Fruit fly (Drosophila melanogaster) whole organism, embryonic: ENCODE results near the gene Cyt-c-p.

ENCODE experiments used
- Adf1 ChIP-seq: fragments of 200-800 bp; sonication (Bioruptor generic); IDR thresholded peaks from 2 replicates; pipeline ENCODE4 v1.3.6; 2022; ENCODE audit warnings: missing biosample characterization, missing genetic modification characterization
- Atf-2 ChIP-seq: fragments of 200-800 bp; sonication (Bioruptor generic); optimal IDR thresholded peaks from 2 replicates; lab custom pipeline; 2016; ENCODE audit warnings: missing biosample characterization, missing genetic modification characterization
- CG12071 ChIP-seq: fragments of 200-800 bp; sonication (Bioruptor generic); optimal IDR thresholded peaks from 3 replicates; lab custom pipeline; 2018; ENCODE audit warnings: missing biosample characterization, mild to moderate bottlenecking, missing genetic modification characterization
- CG12219 ChIP-seq: fragments of 200-800 bp; sonication (Bioruptor generic); optimal IDR thresholded peaks from 3 replicates; lab custom pipeline; 2018; ENCODE audit warnings: missing biosample characterization, mild to moderate bottlenecking, missing genetic modification characterization
- CG13287 ChIP-seq: fragments of 200-800 bp; sonication (Bioruptor generic); IDR thresholded peaks from 2 replicates; pipeline ENCODE4 v1.3.6; 2022; ENCODE audit warnings: missing biosample characterization, missing genetic modification characterization; ENCODE audit not compliant: partially characterized antibody
- CG13296 ChIP-seq: fragments of 200-800 bp; sonication (Bioruptor generic); optimal IDR thresholded peaks from 3 replicates; lab custom pipeline; 2018; ENCODE audit warnings: missing biosample characterization, mild to moderate bottlenecking, missing genetic modification characterization
- CG14441 ChIP-seq: fragments of 200-800 bp; sonication (Bioruptor generic); IDR thresholded peaks from 2 replicates; pipeline ENCODE4 v1.3.6; 2022; ENCODE audit warnings: missing biosample characterization, missing genetic modification characterization
- CG16779 ChIP-seq: fragments of 200-800 bp; sonication (Bioruptor generic); IDR thresholded peaks from 2 replicates; pipeline ENCODE4 v1.3.6; 2022; ENCODE audit warnings: missing biosample characterization, missing genetic modification characterization
- CG17361 ChIP-seq: fragments of 200-800 bp; sonication (Bioruptor generic); IDR thresholded peaks from 3 replicates; pipeline ENCODE4 v1.3.6; 2022; ENCODE audit warnings: missing biosample characterization, missing genetic modification characterization
- CG17612 ChIP-seq: fragments of 200-800 bp; sonication (Bioruptor generic); IDR thresholded peaks from 2 replicates; pipeline ENCODE4 v1.3.6; 2022; ENCODE audit warnings: missing biosample characterization, missing genetic modification characterization
- CG17802 ChIP-seq: fragments of 200-800 bp; sonication (Bioruptor generic); optimal IDR thresholded peaks from 2 replicates; lab custom pipeline; 2018; ENCODE audit warnings: missing biosample characterization, mild to moderate bottlenecking, missing genetic modification characterization, moderate library complexity
- CG18764 ChIP-seq: fragments of 200-800 bp; sonication (Bioruptor generic); optimal IDR thresholded peaks from 3 replicates; lab custom pipeline; 2016; ENCODE audit warnings: missing biosample characterization, missing genetic modification characterization
- CG2120 ChIP-seq: fragments of 200-800 bp; sonication (Bioruptor generic); optimal IDR thresholded peaks from 3 replicates; lab custom pipeline; 2016; ENCODE audit warnings: missing biosample characterization, missing genetic modification characterization
- CG2129 ChIP-seq: fragments of 200-800 bp; sonication (Bioruptor generic); IDR thresholded peaks from 2 replicates; pipeline ENCODE4 v1.3.6; 2022; ENCODE audit warnings: missing biosample characterization, missing genetic modification characterization; ENCODE audit not compliant: partially characterized antibody
- CG2712 ChIP-seq: fragments of 200-800 bp; optimal IDR thresholded peaks from 3 replicates; lab custom pipeline; 2019; ENCODE audit warnings: missing biosample characterization, mild to moderate bottlenecking, missing genetic modification characterization, moderate library complexity
- CG2875 ChIP-seq: fragments of 200-800 bp; sonication (Bioruptor generic); optimal IDR thresholded peaks from 2 replicates; lab custom pipeline; 2017; ENCODE audit warnings: missing biosample characterization, mild to moderate bottlenecking, missing genetic modification characterization, missing genetic modification reagents
- CG2889 ChIP-seq: fragments of 200-800 bp; sonication (Bioruptor generic); IDR thresholded peaks from 3 replicates; pipeline ENCODE4 v1.3.6; 2022; ENCODE audit warnings: missing biosample characterization, missing genetic modification characterization
- CG30431 ChIP-seq: fragments of 200-800 bp; sonication (Bioruptor generic); optimal IDR thresholded peaks from 2 replicates; lab custom pipeline; 2017; ENCODE audit warnings: missing biosample characterization, missing genetic modification characterization
- CG3065 ChIP-seq: fragments of 200-800 bp; sonication (Bioruptor generic); optimal IDR thresholded peaks from 2 replicates; lab custom pipeline; 2016; ENCODE audit warnings: missing biosample characterization, missing genetic modification characterization
- CG34376 ChIP-seq: fragments of 200-800 bp; sonication (Bioruptor generic); optimal IDR thresholded peaks from 2 replicates; lab custom pipeline; 2018; ENCODE audit warnings: missing biosample characterization, mild to moderate bottlenecking, missing genetic modification characterization
- CG42726 ChIP-seq: fragments of 200-800 bp; sonication (Bioruptor generic); IDR thresholded peaks from 2 replicates; pipeline ENCODE4 v1.3.6; 2022; ENCODE audit warnings: missing biosample characterization, missing genetic modification characterization; ENCODE audit not compliant: partially characterized antibody
- CG6272 ChIP-seq: fragments of 200-800 bp; sonication (Bioruptor generic); IDR thresholded peaks from 2 replicates; pipeline ENCODE4 v1.3.6; 2022; ENCODE audit warnings: missing biosample characterization, missing genetic modification characterization
- CG6854 ChIP-seq: fragments of 200-800 bp; sonication (Bioruptor generic); optimal IDR thresholded peaks from 3 replicates; lab custom pipeline; 2017; ENCODE audit warnings: missing biosample characterization, mild to moderate bottlenecking, missing genetic modification characterization
- CG9609 ChIP-seq: fragments of 200-800 bp; sonication (Bioruptor generic); optimal IDR thresholded peaks from 3 replicates; lab custom pipeline; 2016; ENCODE audit warnings: missing biosample characterization, missing genetic modification characterization
- Doc3 ChIP-seq: fragments of 200-800 bp; sonication (Bioruptor generic); IDR thresholded peaks from 3 replicates; pipeline ENCODE4 v1.3.6; 2022; ENCODE audit warnings: missing biosample characterization, missing genetic modification characterization; ENCODE audit not compliant: partially characterized antibody
- ERR ChIP-seq: fragments of 200-800 bp; sonication (Bioruptor generic); optimal IDR thresholded peaks from 2 replicates; lab custom pipeline; 2016; ENCODE audit warnings: missing biosample characterization, missing genetic modification characterization
- H2.0 ChIP-seq: fragments of 200-800 bp; sonication (Bioruptor generic); IDR thresholded peaks from 2 replicates; pipeline ENCODE4 v1.3.6; 2022; ENCODE audit warnings: missing biosample characterization, missing genetic modification characterization
- Lim3 ChIP-seq: fragments of 200-800 bp; sonication (Bioruptor generic); IDR thresholded peaks from 2 replicates; pipeline ENCODE4 v1.3.6; 2022; ENCODE audit warnings: missing biosample characterization, missing genetic modification characterization
- NK7.1 ChIP-seq: fragments of 200-800 bp; sonication (Bioruptor generic); optimal IDR thresholded peaks from 3 replicates; lab custom pipeline; 2016; ENCODE audit warnings: missing biosample characterization, missing genetic modification characterization
- Poxn ChIP-seq: fragments of 200-800 bp; sonication (Bioruptor generic); IDR thresholded peaks from 2 replicates; pipeline ENCODE4 v1.3.6; 2022; ENCODE audit warnings: missing biosample characterization, missing genetic modification characterization
- Sry-δ ChIP-seq: fragments of 200-800 bp; sonication (Bioruptor generic); optimal IDR thresholded peaks from 2 replicates; lab custom pipeline; 2016; ENCODE audit warnings: missing biosample characterization, missing genetic modification characterization
- Trl ChIP-seq, 3 experiments: fragments of >200 bp in 2 of 3; fragments of 200-800 bp in 1 of 3; sonication (Bioruptor generic) in 1 of 3; optimal IDR thresholded peaks; 2 replicates in 1 of 3; 3 replicates in 2 of 3; lab custom pipeline; 2016 to 2017; ENCODE audit warnings: missing biosample characterization in 1 of 3, missing genetic modification characterization in 1 of 3
- Usf ChIP-seq: fragments of 200-800 bp; sonication (Bioruptor generic); optimal IDR thresholded peaks from 2 replicates; lab custom pipeline; 2017; ENCODE audit warnings: missing genotype, missing biosample characterization, missing genetic modification characterization
- Vsx1 ChIP-seq: fragments of 200-800 bp; sonication (Bioruptor generic); optimal IDR thresholded peaks from 2 replicates; lab custom pipeline; 2017; ENCODE audit warnings: missing biosample characterization, mild to moderate bottlenecking, missing genetic modification characterization, missing genetic modification reagents
- ab ChIP-seq: fragments of 200-800 bp; sonication (Bioruptor generic); optimal IDR thresholded peaks from 2 replicates; lab custom pipeline; 2016; ENCODE audit warnings: missing biosample characterization, missing genetic modification characterization
- bsh ChIP-seq, 2 experiments: fragments of 200-800 bp; sonication (Bioruptor generic); optimal IDR thresholded peaks; 2 replicates each; lab custom pipeline; 2017 to 2018; ENCODE audit warnings: mild to moderate bottlenecking in 2 of 2, missing biosample characterization in 2 of 2, missing genetic modification characterization in 2 of 2, moderate library complexity in 1 of 2
- cg ChIP-seq: fragments of 200-800 bp; sonication (Bioruptor generic); optimal IDR thresholded peaks from 3 replicates; lab custom pipeline; 2019; ENCODE audit warnings: missing biosample characterization, mild to moderate bottlenecking, missing genetic modification characterization, moderate library complexity
- crol ChIP-seq: fragments of 200-800 bp; sonication (Bioruptor generic); IDR thresholded peaks from 2 replicates; pipeline ENCODE4 v1.3.6; 2022; ENCODE audit warnings: missing biosample characterization, missing genetic modification characterization
- cwo ChIP-seq: fragments of 200-800 bp; sonication (Bioruptor generic); optimal IDR thresholded peaks from 3 replicates; lab custom pipeline; 2017; ENCODE audit warnings: missing biosample characterization, missing genetic modification characterization, mild to moderate bottlenecking, moderate library complexity, missing genetic modification reagents
- dan ChIP-seq: fragments of 200-800 bp; sonication (Bioruptor generic); IDR thresholded peaks from 2 replicates; pipeline ENCODE4 v1.3.6; 2022; ENCODE audit warnings: missing biosample characterization, missing genetic modification characterization
- ewg ChIP-seq: fragments of 200-800 bp; sonication (Bioruptor generic); optimal IDR thresholded peaks from 3 replicates; lab custom pipeline; 2017; ENCODE audit warnings: mild to moderate bottlenecking, missing biosample characterization, missing genetic modification reagents, missing genetic modification characterization
- fd96Cb ChIP-seq: fragments of 200-800 bp; sonication (Bioruptor generic); optimal IDR thresholded peaks from 2 replicates; lab custom pipeline; 2018; ENCODE audit warnings: missing biosample characterization, mild to moderate bottlenecking, missing genetic modification characterization, moderate library complexity
- hbn ChIP-seq: fragments of 200-800 bp; sonication (Bioruptor generic); IDR thresholded peaks from 2 replicates; pipeline ENCODE4 v1.3.6; 2022; ENCODE audit warnings: missing biosample characterization, missing genetic modification characterization; ENCODE audit not compliant: partially characterized antibody
- klu ChIP-seq: fragments of 200-800 bp; sonication (Bioruptor generic); IDR thresholded peaks from 2 replicates; pipeline ENCODE4 v1.3.6; 2022; ENCODE audit warnings: missing biosample characterization, missing genetic modification characterization
- lmd ChIP-seq: fragments of 200-800 bp; sonication (Bioruptor generic); IDR thresholded peaks from 2 replicates; pipeline ENCODE4 v1.3.6; 2022; ENCODE audit warnings: missing biosample characterization, missing genetic modification characterization
- org-1 ChIP-seq: fragments of 200-800 bp; sonication (Bioruptor generic); optimal IDR thresholded peaks from 2 replicates; lab custom pipeline; 2017; ENCODE audit warnings: missing biosample characterization, missing genetic modification characterization
- pum ChIP-seq: fragments of 200-800 bp; sonication (Bioruptor generic); optimal IDR thresholded peaks from 2 replicates; lab custom pipeline; 2016; ENCODE audit warnings: missing biosample characterization, missing genetic modification characterization
- sens-2 ChIP-seq: fragments of 200-800 bp; sonication (Bioruptor generic); IDR thresholded peaks from 2 replicates; pipeline ENCODE4 v1.3.6; 2022; ENCODE audit warnings: missing biosample characterization, missing genetic modification characterization
- tup ChIP-seq: fragments of 200-800 bp; sonication (Bioruptor generic); optimal IDR thresholded peaks from 2 replicates; lab custom pipeline; 2016; ENCODE audit warnings: missing biosample characterization, mild to moderate bottlenecking, missing genetic modification characterization, moderate library complexity
- wek ChIP-seq: fragments of 200-800 bp; sonication (Bioruptor generic); optimal IDR thresholded peaks from 3 replicates; lab custom pipeline; 2018; ENCODE audit warnings: missing biosample characterization, mild to moderate bottlenecking, missing genetic modification characterization, moderate library complexity
- z ChIP-seq: fragments of 200-800 bp; sonication (Bioruptor generic); IDR thresholded peaks from 3 replicates; pipeline ENCODE4 v1.3.6; 2022; ENCODE audit warnings: missing biosample characterization, missing genetic modification characterization

Cyt-c-p gene

DNA sequence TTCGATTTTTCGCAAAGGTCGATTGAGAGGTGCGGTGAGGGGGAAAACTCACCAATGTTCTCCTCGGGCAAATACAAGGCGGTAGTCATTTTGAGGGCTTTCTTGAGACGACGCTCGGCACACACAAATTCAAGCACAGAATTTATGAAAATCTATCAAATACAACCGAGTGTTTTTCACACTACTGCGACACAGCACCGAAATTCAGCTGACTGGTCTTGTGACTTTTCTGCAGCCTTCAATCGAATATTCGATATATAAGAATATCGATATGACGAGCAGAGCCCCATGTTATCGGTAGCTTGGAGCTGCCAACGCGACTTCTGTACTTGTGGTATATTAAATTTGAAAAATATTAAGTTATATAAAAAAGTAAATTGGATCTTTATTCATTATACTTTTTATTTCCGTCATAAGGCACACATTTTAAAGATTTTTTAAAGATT is 7.9 kb downstream of the Cyt-c-p start, which contains the start of gene VhaSFD (continued):
- TF ChIP-seq CG12219 (GFP tag; lab: Kevin White, UChicago) (no peak), sens-2 (GFP tag; lab: Robert Waterston, UW) (no peak), Lim3 (no peak), CG16779 (no peak), Trl (optimal IDR thresholded peaks at IDR 0.05; lab: Kevin White, UChicago) (no peak), Trl (GFP tag; optimal IDR thresholded peaks at IDR 0.05; lab: Kevin White, UChicago) (no peak), fd96Cb (peak; percentile 3), klu (GFP tag; lab: Robert Waterston, UW) (no peak), pum (GFP tag; lab: Kevin White, UChicago) (no peak), CG6854 (GFP tag; lab: Kevin White, UChicago) (peak; percentile 60), Doc3 (GFP tag; lab: Robert Waterston, UW) (peak; percentile 67), ewg (GFP tag; lab: Kevin White, UChicago) (no peak), CG14441 (GFP tag; lab: Robert Waterston, UW) (no peak), crol (GFP tag; lab: Robert Waterston, UW) (peak; percentile 91), CG30431 (GFP tag; lab: Kevin White, UChicago) (no peak), CG17361 (0 out of 3 replicates have a peak, but pooled peaks have one; percentile 25), CG6272 (no peak), CG42726 (no peak), cg (peak; percentile 75), Poxn (GFP tag; lab: Robert Waterston, UW) (no peak), H2.0 (GFP tag; lab: Robert Waterston, UW) (no peak), ab (no peak), Atf-2 (GFP tag; lab: Kevin White, UChicago) (no peak), CG3065 (GFP tag; lab: Kevin White, UChicago) (no peak), ERR (no peak), hbn (peak; percentile 64), CG2120 (GFP tag; lab: Kevin White, UChicago) (peak; percentile 19), CG13296 (GFP tag; lab: Kevin White, UChicago) (peak; percentile 23), CG17802 (tag; lab: Kevin White, UChicago) (no peak), dan (no peak), Adf1 (no peak; the same call in 1 of the 2 replicates), wek (GFP tag; lab: Kevin White, UChicago) (no peak), CG18764 (GFP tag; lab: Kevin White, UChicago) (no peak), CG34376 (peak; percentile 54), bsh (GFP tag; optimal IDR thresholded peaks at IDR 0.05; lab: Kevin White, UChicago) (no peak), Usf (GFP tag; lab: Kevin White, UChicago) (peak; percentile 29), CG12071 (no peak), CG17612 (GFP tag; lab: Robert Waterston, UW) (no peak), CG2875 (GFP tag; lab: Kevin White, UChicago) (no peak), NK7.1 (GFP tag; lab: Kevin White, UChicago) (no peak), CG13287 (GFP tag; lab: Robert Waterston, UW) (peak; percentile 83), Sry-δ (peak; percentile 23), CG2889 (GFP tag; lab: Robert Waterston, UW) (no peak), CG9609 (no peak), z (GFP tag; lab: Robert Waterston, UW) (no peak), org-1 (GFP tag; lab: Kevin White, UChicago) (no peak), cwo (peak; percentile 62), tup (GFP tag; lab: Kevin White, UChicago) (no peak), CG2129 (GFP tag; lab: Robert Waterston, UW) (no peak), Vsx1 (no peak), lmd (GFP tag; lab: Robert Waterston, UW) (no peak), CG2712 (tag; lab: Kevin White, UChicago) (peak; percentile 62)
